Fruit fly (Drosophila melanogaster) whole organism, embryonic: ENCODE results near the gene puc.

Experiments used
- Abd-B ChIP-seq: fragments of 200-800 bp; sonication (Bioruptor generic); optimal IDR thresholded peaks from 2 replicates; lab custom pipeline; 2018; ENCODE audit warnings: missing biosample characterization, mild to moderate bottlenecking, missing genetic modification characterization, moderate library complexity
- Adf1 ChIP-seq: fragments of 200-800 bp; sonication (Bioruptor generic); IDR thresholded peaks from 2 replicates; pipeline ENCODE4 v1.3.6; 2022; ENCODE audit warnings: missing biosample characterization, missing genetic modification characterization
- CG10565 ChIP-seq: fragments of 200-800 bp; sonication (Bioruptor generic); optimal IDR thresholded peaks from 3 replicates; lab custom pipeline; 2016; ENCODE audit warnings: missing biosample characterization, mild to moderate bottlenecking, missing genetic modification characterization
- CG10654 ChIP-seq: fragments of 200-800 bp; sonication (Bioruptor generic); optimal IDR thresholded peaks from 2 replicates; lab custom pipeline; 2016; ENCODE audit warnings: missing biosample characterization, missing genetic modification characterization
- CG11456 ChIP-seq: fragments of 200-800 bp; sonication (Bioruptor generic); IDR thresholded peaks from 3 replicates; pipeline ENCODE4 v1.3.6; 2022; ENCODE audit warnings: missing biosample characterization, missing genetic modification characterization
- CG12071 ChIP-seq: fragments of 200-800 bp; sonication (Bioruptor generic); optimal IDR thresholded peaks from 3 replicates; lab custom pipeline; 2018; ENCODE audit warnings: missing biosample characterization, mild to moderate bottlenecking, missing genetic modification characterization
- CG12942 ChIP-seq: fragments of 200-800 bp; sonication (Bioruptor generic); optimal IDR thresholded peaks from 3 replicates; lab custom pipeline; 2016; ENCODE audit warnings: missing biosample characterization, missing genetic modification characterization
- CG16813 ChIP-seq: fragments of 200-800 bp; sonication (Bioruptor generic); IDR thresholded peaks from 3 replicates; pipeline ENCODE4 v1.3.6; 2022; ENCODE audit warnings: missing biosample characterization, missing genetic modification characterization; ENCODE audit not compliant: partially characterized antibody
- CG6689 ChIP-seq: fragments of 200-800 bp; sonication (Bioruptor generic); IDR thresholded peaks from 2 replicates; pipeline ENCODE4 v1.3.6; 2022; ENCODE audit warnings: missing biosample characterization, missing genetic modification characterization
- CG7839 ChIP-seq: fragments of 200-800 bp; sonication (Bioruptor generic); optimal IDR thresholded peaks from 3 replicates; lab custom pipeline; 2018; ENCODE audit warnings: missing biosample characterization, mild to moderate bottlenecking, missing genetic modification characterization, moderate library complexity
- CG7928 ChIP-seq: fragments of 200-800 bp; sonication (Bioruptor generic); optimal IDR thresholded peaks from 2 replicates; lab custom pipeline; 2017; ENCODE audit warnings: missing biosample characterization, mild to moderate bottlenecking, missing genetic modification characterization
- CG8944 ChIP-seq: fragments of 200-800 bp; sonication (Bioruptor generic); optimal IDR thresholded peaks from 3 replicates; lab custom pipeline; 2016; ENCODE audit warnings: missing biosample characterization, missing genetic modification characterization
- CG9437 ChIP-seq: fragments of 200-800 bp; sonication (Bioruptor generic); optimal IDR thresholded peaks from 2 replicates; lab custom pipeline; 2018; ENCODE audit warnings: missing biosample characterization, mild to moderate bottlenecking, missing genetic modification characterization
- CG9609 ChIP-seq: fragments of 200-800 bp; sonication (Bioruptor generic); optimal IDR thresholded peaks from 3 replicates; lab custom pipeline; 2016; ENCODE audit warnings: missing biosample characterization, missing genetic modification characterization
- Dek ChIP-seq: fragments of 200-800 bp; sonication (Bioruptor generic); optimal IDR thresholded peaks from 3 replicates; lab custom pipeline; 2019; ENCODE audit warnings: missing biosample characterization, mild to moderate bottlenecking, missing genetic modification characterization, moderate library complexity
- Dll ChIP-seq: fragments of 200-800 bp; sonication (Bioruptor generic); IDR thresholded peaks from 4 replicates; pipeline ENCODE4 v1.3.6; 2022; ENCODE audit warnings: missing biosample characterization, missing genetic modification characterization; ENCODE audit not compliant: partially characterized antibody
- Doc3 ChIP-seq: fragments of 200-800 bp; sonication (Bioruptor generic); IDR thresholded peaks from 3 replicates; pipeline ENCODE4 v1.3.6; 2022; ENCODE audit warnings: missing biosample characterization, missing genetic modification characterization; ENCODE audit not compliant: partially characterized antibody
- E2f2 ChIP-seq: fragments of 200-800 bp; sonication (Bioruptor generic); IDR thresholded peaks from 2 replicates; pipeline ENCODE4 v1.3.6; 2022; ENCODE audit warnings: missing biosample characterization, missing genetic modification characterization
- Gug ChIP-seq: fragments of 200-800 bp; sonication (Bioruptor generic); IDR thresholded peaks from 4 replicates; pipeline ENCODE4 v1.3.6; 2022; ENCODE audit warnings: missing biosample characterization, missing genetic modification characterization
- HLHmδ ChIP-seq: fragments of 200-800 bp; sonication (Bioruptor generic); optimal IDR thresholded peaks from 2 replicates; lab custom pipeline; 2018; ENCODE audit warnings: missing biosample characterization, mild to moderate bottlenecking, missing genetic modification characterization, moderate library complexity
- Hey ChIP-seq: fragments of 200-800 bp; sonication (Bioruptor generic); optimal IDR thresholded peaks from 3 replicates; lab custom pipeline; 2018; ENCODE audit warnings: missing biosample characterization, mild to moderate bottlenecking, missing genetic modification characterization
- Jarid2 ChIP-seq: fragments of 200-800 bp; sonication (Bioruptor generic); optimal IDR thresholded peaks from 3 replicates; lab custom pipeline; 2017; ENCODE audit warnings: mild to moderate bottlenecking, missing biosample characterization, missing genetic modification reagents, missing genetic modification characterization
- Lim3 ChIP-seq: fragments of 200-800 bp; sonication (Bioruptor generic); IDR thresholded peaks from 2 replicates; pipeline ENCODE4 v1.3.6; 2022; ENCODE audit warnings: missing biosample characterization, missing genetic modification characterization
- Lpt ChIP-seq: fragments of >200 bp; optimal IDR thresholded peaks from 2 replicates; lab custom pipeline; 2018; ENCODE audit warnings: missing biosample characterization, missing genetic modification characterization
- Med ChIP-seq: fragments of 200-800 bp; sonication (Bioruptor generic); peaks from one replicate; lab custom pipeline; 2016; ENCODE audit warnings: missing biosample characterization, missing genetic modification characterization, mild to moderate bottlenecking, inconsistent platforms, moderate library complexity
- Myb ChIP-seq: fragments of 200-800 bp; sonication (Bioruptor generic); optimal IDR thresholded peaks from 2 replicates; lab custom pipeline; 2016; ENCODE audit warnings: missing biosample characterization, missing genetic modification characterization
- Nf-YC ChIP-seq: fragments of 200-800 bp; optimal IDR thresholded peaks from 3 replicates; lab custom pipeline; 2019; ENCODE audit warnings: missing biosample characterization, mild to moderate bottlenecking, missing genetic modification characterization, moderate library complexity
- Ravus ChIP-seq: fragments of 200-800 bp; sonication (Bioruptor generic); IDR thresholded peaks from 2 replicates; pipeline ENCODE4 v1.3.6; 2022; ENCODE audit warnings: missing biosample characterization, missing genetic modification characterization
- Usf ChIP-seq: fragments of 200-800 bp; sonication (Bioruptor generic); optimal IDR thresholded peaks from 2 replicates; lab custom pipeline; 2017; ENCODE audit warnings: missing genotype, missing biosample characterization, missing genetic modification characterization
- al ChIP-seq: fragments of 200-800 bp; sonication (Bioruptor generic); IDR thresholded peaks from 2 replicates; pipeline ENCODE4 v1.3.6; 2022; ENCODE audit warnings: missing biosample characterization, missing genetic modification characterization
- ash1 ChIP-seq: fragments of 200-800 bp; sonication (Bioruptor generic); optimal IDR thresholded peaks from 2 replicates; lab custom pipeline; 2018; ENCODE audit warnings: missing biosample characterization, mild to moderate bottlenecking, missing genetic modification characterization
- bcd ChIP-seq: fragments of 200-800 bp; sonication (Bioruptor generic); optimal IDR thresholded peaks from 2 replicates; lab custom pipeline; 2017; ENCODE audit warnings: missing biosample characterization, mild to moderate bottlenecking, missing genetic modification characterization
- cas ChIP-seq: fragments of 200-800 bp; sonication (Bioruptor generic); IDR thresholded peaks from 2 replicates; pipeline ENCODE4 v1.3.6; 2022; ENCODE audit warnings: missing biosample characterization, missing genetic modification characterization
- chinmo ChIP-seq: fragments of 200-800 bp; sonication (Bioruptor generic); IDR thresholded peaks from 4 replicates; pipeline ENCODE4 v1.3.6; 2022; ENCODE audit warnings: missing biosample characterization, missing genetic modification characterization; ENCODE audit not compliant: partially characterized antibody
- crol ChIP-seq: fragments of 200-800 bp; sonication (Bioruptor generic); IDR thresholded peaks from 2 replicates; pipeline ENCODE4 v1.3.6; 2022; ENCODE audit warnings: missing biosample characterization, missing genetic modification characterization
- exex ChIP-seq: fragments of 200-800 bp; sonication (Bioruptor generic); optimal IDR thresholded peaks from 4 replicates; lab custom pipeline; 2018; ENCODE audit warnings: missing biosample characterization, mild to moderate bottlenecking, missing genetic modification characterization, moderate library complexity
- gem ChIP-seq: fragments of 200-800 bp; sonication (Bioruptor generic); optimal IDR thresholded peaks from 2 replicates; lab custom pipeline; 2019; ENCODE audit warnings: missing biosample characterization, mild to moderate bottlenecking, missing genetic modification characterization, moderate library complexity
- lab ChIP-seq: fragments of 200-800 bp; sonication (Bioruptor generic); optimal IDR thresholded peaks from 3 replicates; lab custom pipeline; 2017; ENCODE audit warnings: missing biosample characterization, missing genetic modification characterization, mild to moderate bottlenecking, moderate library complexity, missing genetic modification reagents
- nmo ChIP-seq: fragments of 200-800 bp; sonication (Bioruptor generic); optimal IDR thresholded peaks from 2 replicates; lab custom pipeline; 2018; ENCODE audit warnings: missing biosample characterization, mild to moderate bottlenecking, missing genetic modification characterization, moderate library complexity
- pb ChIP-seq: fragments of 200-800 bp; sonication (Bioruptor generic); optimal IDR thresholded peaks from 3 replicates; lab custom pipeline; 2016; ENCODE audit warnings: missing biosample characterization, missing genetic modification characterization
- sens ChIP-seq: fragments of 200-800 bp; sonication (Bioruptor generic); peaks from one replicate; lab custom pipeline; 2016; ENCODE audit warnings: missing biosample characterization, missing genetic modification characterization
- sima ChIP-seq: fragments of 200-800 bp; sonication (Bioruptor generic); optimal IDR thresholded peaks from 2 replicates; lab custom pipeline; 2016; ENCODE audit warnings: missing biosample characterization, missing genetic modification characterization
- slp2 ChIP-seq: fragments of 200-800 bp; sonication (Bioruptor generic); optimal IDR thresholded peaks from 2 replicates; lab custom pipeline; 2016; ENCODE audit warnings: missing biosample characterization, missing genetic modification characterization
- sug ChIP-seq: fragments of 200-800 bp; optimal IDR thresholded peaks from 2 replicates; lab custom pipeline; 2019; ENCODE audit warnings: missing biosample characterization, mild to moderate bottlenecking, missing genetic modification characterization, moderate library complexity
- tap ChIP-seq: fragments of 200-800 bp; optimal IDR thresholded peaks from 3 replicates; lab custom pipeline; 2019; ENCODE audit warnings: missing biosample characterization, mild to moderate bottlenecking, missing genetic modification characterization, moderate library complexity
- toy ChIP-seq: fragments of 200-800 bp; sonication (Bioruptor generic); IDR thresholded peaks from 2 replicates; pipeline ENCODE4 v1.3.6; 2022; ENCODE audit warnings: missing biosample characterization, missing genetic modification characterization
- vfl ChIP-seq: fragments of 200-800 bp; sonication (Bioruptor generic); optimal IDR thresholded peaks from 2 replicates; lab custom pipeline; 2016; ENCODE audit warnings: missing biosample characterization, missing genetic modification characterization
- z ChIP-seq: fragments of 200-800 bp; sonication (Bioruptor generic); IDR thresholded peaks from 3 replicates; pipeline ENCODE4 v1.3.6; 2022; ENCODE audit warnings: missing biosample characterization, missing genetic modification characterization
- zf30C ChIP-seq: fragments of 200-800 bp; sonication (Bioruptor generic); optimal IDR thresholded peaks from 3 replicates; lab custom pipeline; 2018; ENCODE audit warnings: missing biosample characterization, mild to moderate bottlenecking, missing genetic modification characterization

The puc gene

dm6 chr3R:8118781-8119456, 13.8 kb downstream of the puc start (continued):
- TF ChIP-seq Med (peak; percentile 66), E2f2 (GFP tag; lab: Robert Waterston, UW) (no peak), Nf-YC (tag; lab: Kevin White, UChicago) (no peak), Lim3 (GFP tag; lab: Robert Waterston, UW) (0 out of 2 replicates have a peak, but pooled peaks have one; percentile 4), CG11456 (0 out of 3 replicates have a peak, but pooled peaks have one; percentile 11), CG8944 (GFP tag; lab: Kevin White, UChicago) (no peak), Ravus (GFP tag; lab: Robert Waterston, UW) (no peak), crol (peak; percentile 80), nmo (no peak), sug (peak; percentile 84), lab (GFP tag; lab: Kevin White, UChicago) (peak; percentile 30), Usf (GFP tag; lab: Kevin White, UChicago) (peak; percentile 10), Hey (tag; lab: Kevin White, UChicago) (peak; percentile 39), CG7839 (tag; lab: Kevin White, UChicago) (no peak), slp2 (no peak), sens (peak; percentile 60), z (no peak), zf30C (peak; percentile 65), gem (tag; lab: Kevin White, UChicago) (no peak), chinmo (GFP tag; lab: Robert Waterston, UW) (peak; percentile 72; the same call in 1 of the 4 replicates), ash1 (no peak), CG10654 (no peak), Adf1 (no peak), exex (tag; lab: Kevin White, UChicago) (peak; percentile 98)

dm6 chr3R:8119457-8120337, 14.6 kb downstream of the puc start:
- TF ChIP-seq Gug (GFP tag; lab: Robert Waterston, UW): no peak
- TF ChIP-seq Doc3 (GFP tag; lab: Robert Waterston, UW): no peak
- TF ChIP-seq CG9609: no peak
- TF ChIP-seq CG12071 (GFP tag; lab: Kevin White, UChicago): no peak
- TF ChIP-seq HLHmδ (GFP tag; lab: Kevin White, UChicago): peak; percentile 24
- TF ChIP-seq toy (GFP tag; lab: Robert Waterston, UW): no peak
- no peak for TF ChIP-seq CG16813
- peak; percentile 21; the same call in 1 of the 2 replicates for TF ChIP-seq cas (GFP tag; lab: Robert Waterston, UW)
- TF ChIP-seq Dek: peak; percentile 74
- no peak for TF ChIP-seq pb
- no peak for TF ChIP-seq CG10565 (GFP tag; lab: Kevin White, UChicago)
- TF ChIP-seq exex (tag; lab: Kevin White, UChicago): peak; percentile 84
- peak; percentile 83 for TF ChIP-seq al (GFP tag; lab: Robert Waterston, UW)
- no peak for TF ChIP-seq sima
- TF ChIP-seq vfl: no peak
- TF ChIP-seq bcd (GFP tag; lab: Kevin White, UChicago): peak; percentile 47
- TF ChIP-seq CG12942: no peak
- no peak for TF ChIP-seq Dll (GFP tag; lab: Robert Waterston, UW)
- no peak for TF ChIP-seq Lpt (GFP tag; lab: Kevin White, UChicago)
- peak; percentile 57 for TF ChIP-seq CG9437
- peak; percentile 5 for TF ChIP-seq Jarid2 (GFP tag; lab: Kevin White, UChicago)
- TF ChIP-seq CG6689 (GFP tag; lab: Robert Waterston, UW): peak; percentile 67
- TF ChIP-seq tap (tag; lab: Kevin White, UChicago): peak; percentile 72
- TF ChIP-seq Myb (GFP tag; lab: Kevin White, UChicago): no peak
- TF ChIP-seq Abd-B (GFP tag; lab: Kevin White, UChicago): peak; percentile 35
- peak; percentile 36 for TF ChIP-seq CG7928
